Worm (Caenorhabditis elegans): ENCODE measurements around the gene Y73F4A.2.

Gene Y73F4A.2

DNA sequence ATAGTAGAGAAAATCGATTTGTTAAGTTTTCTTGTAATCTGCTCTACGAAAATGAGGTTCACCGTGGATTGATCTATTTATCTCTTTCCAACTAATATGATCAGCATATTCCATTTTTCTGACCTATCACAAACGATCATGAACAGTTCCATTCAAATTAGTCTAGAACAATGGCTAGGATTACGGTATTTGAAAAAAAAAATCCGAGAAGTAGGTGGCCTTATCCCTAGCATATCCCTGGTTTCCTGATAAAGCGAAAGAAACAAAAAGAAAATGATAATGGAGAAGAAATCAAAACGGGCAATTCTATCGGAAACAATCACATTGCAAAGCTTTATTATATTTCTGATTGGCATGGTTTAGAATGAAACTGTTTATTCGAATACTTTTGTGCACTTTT, 50.4 kb downstream of the Y73F4A.2 start, which contains the start of gene mltn-12 (continued):
- TF ChIP-seq mxl-1 (tag; optimal IDR thresholded peaks at IDR 0.05) (no peak), lir-1 (GFP tag; conservative IDR thresholded peaks at IDR 0.05) (no peak)
